Worm (Caenorhabditis elegans) whole organism, early embryonic: ENCODE results near the gene Y47D3A.20.

Experiments used
- ama-1 ChIP-seq: fragments of 150-350 bp; optimal IDR thresholded peaks from 2 replicates; lab custom pipeline; 2014
- tbx-11 ChIP-seq: fragments of 200-800 bp; sonication (Bioruptor generic); IDR thresholded peaks from 2 replicates; pipeline ENCODE4 v1.3.6; 2022; ENCODE audit warnings: missing genetic modification characterization, missing compliant biosample characterization

DNA sequence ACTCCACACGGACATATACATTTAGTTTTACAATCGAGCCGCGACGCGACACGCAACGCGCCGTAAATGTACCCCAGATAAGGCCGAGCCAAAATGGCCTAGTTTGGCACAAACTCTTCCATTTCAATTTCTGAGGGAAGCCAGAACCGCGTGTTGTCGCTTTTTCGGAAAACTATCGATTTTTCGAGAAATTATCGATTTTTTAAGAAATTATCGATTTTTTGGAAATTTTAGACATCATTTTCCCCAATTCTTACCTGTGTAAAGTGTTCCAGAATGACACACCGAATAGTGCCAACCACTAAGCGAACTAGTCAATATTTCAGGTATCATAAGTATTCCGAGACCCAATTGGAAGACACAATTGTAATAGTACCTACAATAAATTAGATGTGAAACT lies 43.5 kb upstream of the Y47D3A.20 start:
- TF ChIP-seq ama-1 (lab: Kevin White, UChicago) = no peak
- TF ChIP-seq tbx-11 (GFP tag; lab: Robert Waterston, UW) = no peak
